Worm (Caenorhabditis elegans) whole organism, mixed stage, embryonic: ENCODE data around the gene sir-2.3.

Source experiments
- M03D4.4 ChIP-seq: sonication (generic microtip); optimal IDR thresholded peaks from 2 replicates; lab custom pipeline; 2017; ENCODE audit warnings: mild to moderate bottlenecking, missing genetic modification characterization, missing compliant biosample characterization
- bed-3 ChIP-seq: fragments of 200-800 bp; sonication (Bioruptor generic); optimal IDR thresholded peaks from 3 replicates; lab custom pipeline; 2018; ENCODE audit warnings: mild to moderate bottlenecking, missing genetic modification characterization, moderate library complexity, missing compliant biosample characterization
- ceh-39 ChIP-seq: fragments of 150-350 bp; optimal IDR thresholded peaks from 2 replicates; lab custom pipeline; 2014; ENCODE audit warnings: missing biosample characterization, missing genetic modification characterization
- ceh-43 ChIP-seq: fragments of 200-800 bp; sonication (Bioruptor generic); optimal IDR thresholded peaks from 2 replicates; lab custom pipeline; 2018; ENCODE audit warnings: mild to moderate bottlenecking, missing genetic modification characterization, moderate library complexity, missing compliant biosample characterization
- ceh-83 ChIP-seq: fragments of 200-800 bp; sonication (Bioruptor generic); optimal IDR thresholded peaks from 2 replicates; lab custom pipeline; 2018; ENCODE audit warnings: mild to moderate bottlenecking, missing genetic modification characterization, missing compliant biosample characterization
- ces-1 ChIP-seq: fragments of 150-350 bp; optimal IDR thresholded peaks from 2 replicates; lab custom pipeline; 2014; ENCODE audit warnings: missing biosample characterization, missing genetic modification reagents, missing genetic modification characterization
- cnd-1 ChIP-seq: fragments of 200-800 bp; sonication (Bioruptor generic); optimal IDR thresholded peaks from 2 replicates; lab custom pipeline; 2018; ENCODE audit warnings: mild to moderate bottlenecking, missing genetic modification characterization, missing compliant biosample characterization
- drap-1 ChIP-seq: fragments of 200-800 bp; sonication (Bioruptor generic); optimal IDR thresholded peaks from 3 replicates; lab custom pipeline; 2018; ENCODE audit warnings: mild to moderate bottlenecking, missing genetic modification characterization, missing compliant biosample characterization
- elt-1 ChIP-seq: sonication (generic microtip); optimal IDR thresholded peaks from 2 replicates; lab custom pipeline; 2017; ENCODE audit warnings: missing genetic modification characterization, mild to moderate bottlenecking, missing compliant biosample characterization, antibody characterized with exemption, moderate library complexity, borderline replicate concordance; ENCODE audit not compliant: insufficient read depth
- flh-1 ChIP-seq: fragments of 200-800 bp; sonication (Bioruptor generic); optimal IDR thresholded peaks from 2 replicates; lab custom pipeline; 2018; ENCODE audit warnings: mild to moderate bottlenecking, missing genetic modification characterization, moderate library complexity, missing compliant biosample characterization
- ham-2 ChIP-seq: fragments of 200-800 bp; sonication (Bioruptor generic); optimal IDR thresholded peaks from 2 replicates; lab custom pipeline; 2018; ENCODE audit warnings: mild to moderate bottlenecking, missing genetic modification characterization, missing compliant biosample characterization
- hlh-1 ChIP-seq: fragments of 150-350 bp; optimal IDR thresholded peaks from 2 replicates; lab custom pipeline; 2014; ENCODE audit warnings: missing biosample characterization, missing genetic modification reagents, missing genetic modification characterization
- lin-32 ChIP-seq: fragments of 200-800 bp; sonication (Bioruptor generic); optimal IDR thresholded peaks from 2 replicates; lab custom pipeline; 2018; ENCODE audit warnings: mild to moderate bottlenecking, missing genetic modification characterization, missing compliant biosample characterization
- lsy-2 ChIP-seq: fragments of 150-350 bp; optimal IDR thresholded peaks from 2 replicates; lab custom pipeline; 2014; ENCODE audit warnings: missing biosample characterization, missing genetic modification characterization
- mep-1 ChIP-seq: fragments of 150-350 bp; optimal IDR thresholded peaks from 2 replicates; lab custom pipeline; 2017; ENCODE audit warnings: missing biosample characterization, missing genetic modification reagents, missing genetic modification characterization, inconsistent platforms
- mls-2 ChIP-seq: sonication (generic microtip); optimal IDR thresholded peaks from 2 replicates; lab custom pipeline; 2016; ENCODE audit warnings: mild to moderate bottlenecking, missing genetic modification characterization, moderate library complexity, missing compliant biosample characterization
- nhr-12 ChIP-seq: fragments of 150-350 bp; optimal IDR thresholded peaks from 2 replicates; lab custom pipeline; 2014; ENCODE audit warnings: missing biosample characterization, missing genetic modification characterization
- nhr-237 ChIP-seq: fragments of 150-350 bp; optimal IDR thresholded peaks from 2 replicates; lab custom pipeline; 2014; ENCODE audit warnings: missing biosample characterization, missing genetic modification characterization
- nhr-76 ChIP-seq: sonication (generic microtip); optimal IDR thresholded peaks from 2 replicates; lab custom pipeline; 2017; ENCODE audit warnings: missing biosample characterization, missing genetic modification characterization
- pha-4 ChIP-seq: fragments of 150-350 bp; optimal IDR thresholded peaks from 2 replicates; lab custom pipeline; 2018; ENCODE audit warnings: missing biosample characterization, missing genetic modification reagents, missing genetic modification characterization
- snpc-4 ChIP-seq: fragments of 150-350 bp; optimal IDR thresholded peaks from 2 replicates; lab custom pipeline; 2014; ENCODE audit warnings: missing biosample characterization, missing genetic modification characterization
- tbx-8 ChIP-seq: fragments of 200-800 bp; sonication (Bioruptor generic); optimal IDR thresholded peaks from 2 replicates; lab custom pipeline; 2018; ENCODE audit warnings: mild to moderate bottlenecking, missing genetic modification characterization, moderate library complexity, missing compliant biosample characterization
- unc-120 ChIP-seq: sonication (generic microtip); optimal IDR thresholded peaks from 2 replicates; lab custom pipeline; 2017; ENCODE audit warnings: missing genetic modification characterization, missing compliant biosample characterization; ENCODE audit not compliant: poor library complexity, severe bottlenecking
- unc-39 ChIP-seq: fragments of 150-350 bp; optimal IDR thresholded peaks from 2 replicates; lab custom pipeline; 2014; ENCODE audit warnings: missing biosample characterization, missing genetic modification characterization
- unc-62 ChIP-seq: fragments of 150-350 bp; optimal IDR thresholded peaks from 2 replicates; lab custom pipeline; 2014; ENCODE audit warnings: missing biosample characterization, missing genetic modification reagents, missing genetic modification characterization
- zip-8 ChIP-seq: fragments of 150-350 bp; optimal IDR thresholded peaks from 2 replicates; lab custom pipeline; 2014; ENCODE audit warnings: missing biosample characterization, missing genetic modification characterization
- ztf-11 ChIP-seq: fragments of 150-350 bp; optimal IDR thresholded peaks from 2 replicates; lab custom pipeline; 2014; ENCODE audit warnings: missing biosample characterization, missing genetic modification characterization

Gene sir-2.3

ce11 chrX:13350804-13351747 lies 19.6 kb downstream of the sir-2.3 start, which contains the start of gene mxl-3:
Gene mxl-3, minus strand, starts transcription at chrX:13350804.
- no peak for TF ChIP-seq flh-1 (GFP tag; lab: Kevin White, UChicago)
- no peak for TF ChIP-seq ces-1 (GFP tag; lab: Kevin White, UChicago)
- no peak for TF ChIP-seq hlh-1
- TF ChIP-seq nhr-12 (tag; lab: Kevin White, UChicago), result no peak
- TF ChIP-seq lsy-2, result no peak
- TF ChIP-seq mep-1, result no peak
- no peak for TF ChIP-seq unc-120 (tag; lab: Kevin White, UChicago)

ce11 chrX:13352164-13352563 lies 20.7 kb downstream of the sir-2.3 start:
- TF ChIP-seq unc-120 (tag; lab: Kevin White, UChicago) (no peak), ceh-39 (no peak), mep-1 (no peak), elt-1 (tag; lab: Kevin White, UChicago) (no peak), tbx-8 (GFP tag; lab: Kevin White, UChicago) (no peak), ztf-11 (no peak), unc-62 (GFP tag; lab: Kevin White, UChicago) (no peak), ces-1 (GFP tag; lab: Kevin White, UChicago) (no peak), snpc-4 (tag; lab: Kevin White, UChicago) (no peak), drap-1 (no peak), nhr-237 (tag; lab: Kevin White, UChicago) (no peak), bed-3 (GFP tag; lab: Kevin White, UChicago) (no peak), mls-2 (tag; lab: Kevin White, UChicago) (no peak), M03D4.4 (tag; lab: Kevin White, UChicago) (no peak), lsy-2 (no peak), zip-8 (tag; lab: Kevin White, UChicago) (no peak), unc-39 (no peak), nhr-76 (tag; lab: Kevin White, UChicago) (no peak), ham-2 (GFP tag; lab: Kevin White, UChicago) (no peak)

- no peak for TF ChIP-seq hlh-1
- TF ChIP-seq pha-4, result peak; percentile 18
These were observed 22.0 kb downstream of the sir-2.3 start for ce11 chrX:13353530-13353929.

- TF ChIP-seq ceh-43 (GFP tag; lab: Kevin White, UChicago) (no peak), tbx-8 (GFP tag; lab: Kevin White, UChicago) (no peak), unc-120 (tag; lab: Kevin White, UChicago) (no peak), ces-1 (GFP tag; lab: Kevin White, UChicago) (no peak), hlh-1 (no peak)
These were observed 23.4 kb downstream of the sir-2.3 start for ce11 chrX:13354672-13355407.

- no peak for TF ChIP-seq mep-1
- TF ChIP-seq unc-120 (tag; lab: Kevin White, UChicago), result no peak
- TF ChIP-seq hlh-1, result no peak
- TF ChIP-seq elt-1 (tag; lab: Kevin White, UChicago), result no peak
- no peak for TF ChIP-seq ham-2 (GFP tag; lab: Kevin White, UChicago)
- TF ChIP-seq cnd-1, result no peak
- no peak for TF ChIP-seq ztf-11
- TF ChIP-seq lin-32 (GFP tag; lab: Kevin White, UChicago), result no peak
- no peak for TF ChIP-seq snpc-4 (tag; lab: Kevin White, UChicago)
These were observed 25.0 kb downstream of the sir-2.3 start for ce11 chrX:13356469-13356868.

- no peak for TF ChIP-seq ceh-43 (GFP tag; lab: Kevin White, UChicago)
- TF ChIP-seq M03D4.4 (tag; lab: Kevin White, UChicago), result no peak
- no peak for TF ChIP-seq ceh-83 (GFP tag; lab: Kevin White, UChicago)
- TF ChIP-seq tbx-8 (GFP tag; lab: Kevin White, UChicago), result no peak
- TF ChIP-seq, all 35 proteins: peak for 0
These were observed 26.2 kb downstream of the sir-2.3 start for ce11 chrX:13357673-13358072.
